Worm (Caenorhabditis elegans): ENCODE measurements around the gene qars-1.

ce11 chrIV:14958551-14958950, 54.4 kb downstream of the qars-1 start, which contains the start of gene Y41E3.1:
- TF ChIP-seq T22C8.4 (GFP tag; IDR thresholded peaks at IDR 0.05) (no peak), klf-2 (GFP tag; conservative IDR thresholded peaks at IDR 0.05) (no peak), flt-1 (GFP tag; IDR thresholded peaks at IDR 0.05) (no peak), tab-1 (GFP tag; IDR thresholded peaks at IDR 0.05) (no peak)
